Worm (Caenorhabditis elegans) whole organism, L4 larva: ENCODE measurements around the gene C13F10.8.

Experiments
- D1046.2 ChIP-seq: fragments of 200-800 bp; sonication (Bioruptor generic); IDR thresholded peaks from 2 replicates; pipeline ENCODE4 v1.3.6; 2022; ENCODE audit warnings: missing genetic modification characterization, missing compliant biosample characterization
- F26F4.8 ChIP-seq: fragments of 200-800 bp; sonication (Bioruptor generic); conservative IDR thresholded peaks from 2 replicates; pipeline ENCODE4 v1.3.6; 2022; ENCODE audit warnings: missing genetic modification characterization, missing compliant biosample characterization
- F37D6.2 ChIP-seq: sonication (generic microtip); optimal IDR thresholded peaks from 2 replicates; lab custom pipeline; 2016; ENCODE audit warnings: mild to moderate bottlenecking, missing genetic modification characterization, missing compliant biosample characterization
- F44E2.7 ChIP-seq: fragments of 200-800 bp; sonication (Bioruptor generic); IDR thresholded peaks from 2 replicates; pipeline ENCODE4 v2.1.2; 2022; ENCODE audit warnings: missing genetic modification characterization, missing compliant biosample characterization
- Y105C5A.15 ChIP-seq: fragments of 200-800 bp; sonication (Bioruptor generic); IDR thresholded peaks from 2 replicates; pipeline ENCODE4 v1.3.6; 2022; ENCODE audit warnings: missing genetic modification characterization, missing compliant biosample characterization
- Y48G9A.11 ChIP-seq: fragments of 200-800 bp; sonication (Bioruptor generic); IDR thresholded peaks from 2 replicates; pipeline ENCODE4 v1.3.6; 2022; ENCODE audit warnings: missing genetic modification reagents, missing genetic modification characterization, missing compliant biosample characterization
- aly-2 ChIP-seq: sonication (generic microtip); optimal IDR thresholded peaks from 2 replicates; lab custom pipeline; 2018; ENCODE audit warnings: missing biosample characterization, missing genetic modification characterization
- ceh-20 ChIP-seq: fragments of 200-800 bp; sonication (Bioruptor generic); IDR thresholded peaks from 2 replicates; pipeline ENCODE4 v1.3.6; 2022; ENCODE audit warnings: missing genetic modification reagents, missing genetic modification characterization, missing compliant biosample characterization
- ceh-28 ChIP-seq: fragments of 150-350 bp; optimal IDR thresholded peaks from 2 replicates; lab custom pipeline; 2014; ENCODE audit warnings: missing biosample characterization, missing genetic modification reagents, missing genetic modification characterization
- ceh-32 ChIP-seq: sonication (generic microtip); optimal IDR thresholded peaks from 2 replicates; lab custom pipeline; 2016; ENCODE audit warnings: mild to moderate bottlenecking, missing genetic modification characterization, missing compliant biosample characterization; ENCODE audit not compliant: poor library complexity
- ceh-44 ChIP-seq: fragments of 200-800 bp; sonication (Bioruptor generic); IDR thresholded peaks from 2 replicates; pipeline ENCODE4 v1.3.6; 2022; ENCODE audit warnings: missing genetic modification reagents, missing genetic modification characterization, missing compliant biosample characterization
- ceh-62 ChIP-seq: sonication (generic microtip); optimal IDR thresholded peaks from 2 replicates; lab custom pipeline; 2017; ENCODE audit warnings: missing biosample characterization, missing genetic modification characterization
- cey-2 ChIP-seq: sonication (generic microtip); optimal IDR thresholded peaks from 3 replicates; lab custom pipeline; 2017; ENCODE audit warnings: missing genetic modification characterization, mild to moderate bottlenecking, missing compliant biosample characterization, antibody characterized with exemption, borderline replicate concordance; ENCODE audit not compliant: insufficient read depth
- dmd-8 ChIP-seq: fragments of 200-800 bp; sonication (Bioruptor generic); IDR thresholded peaks from 2 replicates; pipeline ENCODE4 v1.3.6; 2022; ENCODE audit warnings: missing genetic modification characterization, missing compliant biosample characterization
- dmd-9 ChIP-seq: fragments of 200-800 bp; sonication (Bioruptor generic); IDR thresholded peaks from 2 replicates; pipeline ENCODE4 v1.3.6; 2022; ENCODE audit warnings: missing genetic modification reagents, missing genetic modification characterization, missing compliant biosample characterization
- dpl-1 ChIP-seq: fragments of 150-350 bp; optimal IDR thresholded peaks from 2 replicates; lab custom pipeline; 2014; ENCODE audit warnings: missing biosample characterization, missing genetic modification reagents, missing genetic modification characterization
- hlh-11 ChIP-seq: fragments of 200-800 bp; sonication (Bioruptor generic); optimal IDR thresholded peaks from 2 replicates; lab custom pipeline; 2018; ENCODE audit warnings: mild to moderate bottlenecking, missing genetic modification characterization, missing compliant biosample characterization
- hmg-1.1 ChIP-seq: fragments of 200-800 bp; sonication (Bioruptor generic); IDR thresholded peaks from 2 replicates; pipeline ENCODE4 v1.3.6; 2022; ENCODE audit warnings: missing genetic modification reagents, missing genetic modification characterization, missing compliant biosample characterization
- lin-15B ChIP-seq: fragments of 150-350 bp; sonication (generic microtip); optimal IDR thresholded peaks from 3 replicates; lab custom pipeline; 2014; ENCODE audit warnings: missing biosample characterization, missing genetic modification characterization
- lin-29 ChIP-seq: fragments of 200-800 bp; sonication (Bioruptor generic); IDR thresholded peaks from 2 replicates; pipeline ENCODE4 v1.3.6; 2022; ENCODE audit warnings: missing genetic modification reagents, missing genetic modification characterization, missing compliant biosample characterization
- lsy-2 ChIP-seq, 2 experiments: fragments of 150-350 bp in 1 of 2; sonication (generic microtip) in 1 of 2; optimal IDR thresholded peaks; 2 replicates each; lab custom pipeline; 2014 to 2017; ENCODE audit warnings: missing biosample characterization in 2 of 2, missing genetic modification characterization in 2 of 2
- madf-5 ChIP-seq, 2 experiments: fragments of 200-800 bp; sonication (Bioruptor generic); IDR thresholded peaks; 2 replicates each; pipeline ENCODE4 v1.3.6; 2022; ENCODE audit warnings: missing compliant biosample characterization in 2 of 2, missing genetic modification characterization in 2 of 2
- mdl-1 ChIP-seq, 2 experiments: fragments of 150-350 bp in 1 of 2; sonication (generic microtip) in 1 of 2; optimal IDR thresholded peaks; 2 replicates each; lab custom pipeline; 2014 to 2017; ENCODE audit warnings: missing biosample characterization in 2 of 2, missing genetic modification characterization in 2 of 2
- nhr-10 ChIP-seq: fragments of 150-350 bp; optimal IDR thresholded peaks from 2 replicates; lab custom pipeline; 2014; ENCODE audit warnings: missing biosample characterization, missing genetic modification characterization
- nhr-102 ChIP-seq: sonication (generic microtip); optimal IDR thresholded peaks from 2 replicates; lab custom pipeline; 2016; ENCODE audit warnings: mild to moderate bottlenecking, missing genetic modification characterization, moderate library complexity, missing compliant biosample characterization
- nhr-25 ChIP-seq: sonication (generic microtip); optimal IDR thresholded peaks from 2 replicates; lab custom pipeline; 2017; ENCODE audit warnings: missing genetic modification characterization, mild to moderate bottlenecking, missing compliant biosample characterization, antibody characterized with exemption, moderate library complexity, borderline replicate concordance; ENCODE audit not compliant: insufficient read depth
- nhr-41 ChIP-seq: fragments of 200-800 bp; sonication (Bioruptor generic); IDR thresholded peaks from 2 replicates; pipeline ENCODE4 v1.3.6; 2022; ENCODE audit warnings: missing genetic modification reagents, missing genetic modification characterization, missing compliant biosample characterization
- nhr-42 ChIP-seq: fragments of 200-800 bp; sonication (Bioruptor generic); IDR thresholded peaks from 2 replicates; pipeline ENCODE4 v1.3.6; 2022; ENCODE audit warnings: missing genetic modification characterization, missing compliant biosample characterization
- nhr-48 ChIP-seq: sonication (generic microtip); optimal IDR thresholded peaks from 2 replicates; lab custom pipeline; 2016; ENCODE audit warnings: mild to moderate bottlenecking, missing genetic modification characterization, missing compliant biosample characterization
- nhr-6 ChIP-seq: fragments of 150-350 bp; optimal IDR thresholded peaks from 2 replicates; lab custom pipeline; 2014; ENCODE audit warnings: missing biosample characterization, missing genetic modification characterization
- nhr-76 ChIP-seq: fragments of 150-350 bp; optimal IDR thresholded peaks from 2 replicates; lab custom pipeline; 2014; ENCODE audit warnings: missing biosample characterization, missing genetic modification characterization
- pha-4 ChIP-seq, 2 experiments: fragments of 150-350 bp in 1 of 2; fragments of 200-800 bp in 1 of 2; sonication (Bioruptor generic) in 1 of 2; IDR thresholded peaks in 1 of 2; optimal IDR thresholded peaks in 1 of 2; 2 replicates each; pipeline versions ENCODE4 v1.3.6 to Lab custom; 2014 to 2022; ENCODE audit warnings: missing genetic modification characterization in 2 of 2, missing genetic modification reagents in 2 of 2, missing biosample characterization in 1 of 2, missing compliant biosample characterization in 1 of 2
- pqm-1 ChIP-seq: sonication (generic microtip); optimal IDR thresholded peaks from 2 replicates; lab custom pipeline; 2017; ENCODE audit warnings: missing biosample characterization, missing genetic modification characterization
- saeg-2 ChIP-seq: fragments of 200-800 bp; sonication (Bioruptor generic); IDR thresholded peaks from 2 replicates; pipeline ENCODE4 v1.3.6; 2022; ENCODE audit warnings: missing genetic modification reagents, missing genetic modification characterization, missing compliant biosample characterization
- set-16 ChIP-seq: fragments of 200-800 bp; sonication (Bioruptor generic); IDR thresholded peaks from 2 replicates; pipeline ENCODE4 v1.3.6; 2022; ENCODE audit warnings: missing genetic modification reagents, missing genetic modification characterization, missing compliant biosample characterization
- skn-1 ChIP-seq: fragments of 150-350 bp; optimal IDR thresholded peaks from 2 replicates; lab custom pipeline; 2014; ENCODE audit warnings: missing biosample characterization, missing genetic modification characterization
- snpc-1.2 ChIP-seq: fragments of 200-800 bp; sonication (Bioruptor generic); IDR thresholded peaks from 2 replicates; pipeline ENCODE4 v1.3.6; 2022; ENCODE audit warnings: missing genetic modification reagents, missing genetic modification characterization, missing compliant biosample characterization
- tra-1 ChIP-seq: fragments of 200-800 bp; sonication (Bioruptor generic); IDR thresholded peaks from 2 replicates; pipeline ENCODE4 v1.3.6; 2022; ENCODE audit warnings: missing genetic modification reagents, missing genetic modification characterization, missing compliant biosample characterization
- unc-130 ChIP-seq: sonication (generic microtip); optimal IDR thresholded peaks from 2 replicates; lab custom pipeline; 2016; ENCODE audit warnings: missing genetic modification reagents, missing genetic modification characterization, missing compliant biosample characterization
- unc-62 ChIP-seq, 3 experiments: fragments of 150-350 bp in 1 of 3; sonication (generic microtip); optimal IDR thresholded peaks in 2 of 3; peaks in 1 of 3; 1 replicate in 1 of 3; 2 replicates in 2 of 3; lab custom pipeline; 2014 to 2017; ENCODE audit warnings: missing biosample characterization in 3 of 3, missing genetic modification characterization in 3 of 3, missing genetic modification reagents in 3 of 3, missing genotype in 1 of 3
- zag-1 ChIP-seq: fragments of 150-350 bp; optimal IDR thresholded peaks from 2 replicates; lab custom pipeline; 2014; ENCODE audit warnings: missing biosample characterization, missing genetic modification characterization
- zfp-2 ChIP-seq: sonication (generic microtip); optimal IDR thresholded peaks from 2 replicates; lab custom pipeline; 2016; ENCODE audit warnings: mild to moderate bottlenecking, missing genetic modification characterization, missing compliant biosample characterization
- zip-2 ChIP-seq: fragments of 150-350 bp; optimal IDR thresholded peaks from 2 replicates; lab custom pipeline; 2014; ENCODE audit warnings: missing biosample characterization, missing genetic modification characterization
- ztf-7 ChIP-seq: fragments of 150-350 bp; optimal IDR thresholded peaks from 2 replicates; lab custom pipeline; 2014; ENCODE audit warnings: missing biosample characterization, missing genetic modification characterization

Gene C13F10.8

ce11 chrV:7196498-7196966 lies 24.3 kb downstream of the C13F10.8 start, which contains the start of gene F09G2.2 (continued):
- TF ChIP-seq nhr-25 (tag; lab: Kevin White, UChicago) (peak; percentile 88), tra-1 (GFP tag; lab: Robert Waterston, UW) (peak; percentile 89), pqm-1 (no peak), aly-2 (tag; lab: Kevin White, UChicago) (no peak), ceh-62 (tag; lab: Kevin White, UChicago) (no peak), nhr-41 (GFP tag; lab: Robert Waterston, UW) (no peak), pha-4 (GFP tag; IDR thresholded peaks at IDR 0.05; lab: Robert Waterston, UW) (peak; percentile 78; the same call in 1 of the 2 replicates), pha-4 (tag; optimal IDR thresholded peaks at IDR 0.05; lab: Kevin White, UChicago) (no peak), zag-1 (tag; lab: Kevin White, UChicago) (no peak), nhr-102 (tag; lab: Kevin White, UChicago) (peak; percentile 80), ceh-32 (tag; lab: Kevin White, UChicago) (no peak), dpl-1 (GFP tag; lab: Kevin White, UChicago) (peak; percentile 94), D1046.2 (GFP tag; lab: Robert Waterston, UW) (0 out of 2 replicates have a peak, but pooled peaks have one; percentile 44), nhr-6 (tag; lab: Kevin White, UChicago) (peak; percentile 83), cey-2 (tag; lab: Kevin White, UChicago) (no peak), hmg-1.1 (GFP tag; lab: Robert Waterston, UW) (peak; percentile 89), ztf-7 (tag; lab: Kevin White, UChicago) (peak; percentile 41), mdl-1 (tag; optimal IDR thresholded peaks at IDR 0.05; lab: Kevin White, UChicago) (peak in 1 of 2 experiments; percentile 65), ceh-44 (no peak), dmd-9 (0 out of 2 replicates have a peak, but pooled peaks have one; percentile 45), unc-62 (GFP tag; optimal IDR thresholded peaks at IDR 0.05 in 1 of 2; lab: Kevin White, UChicago) (peak in 1 of 2 experiments; percentile 98), unc-62 (tag; optimal IDR thresholded peaks at IDR 0.05; lab: Kevin White, UChicago) (no peak), snpc-1.2 (peak; percentile 53; the same call in 1 of the 2 replicates)

- no peak for TF ChIP-seq nhr-10
- TF ChIP-seq saeg-2 (GFP tag; lab: Robert Waterston, UW) = no peak
- TF ChIP-seq skn-1 (tag; lab: Kevin White, UChicago) = no peak
- TF ChIP-seq ceh-32 (tag; lab: Kevin White, UChicago) = no peak
- no peak for TF ChIP-seq F44E2.7 (GFP tag; lab: Robert Waterston, UW)
- TF ChIP-seq lin-15B (tag; lab: Kevin White, UChicago) = no peak
- no peak for TF ChIP-seq zfp-2 (tag; lab: Kevin White, UChicago)
- no peak for TF ChIP-seq F37D6.2 (tag; lab: Kevin White, UChicago)
- no peak for TF ChIP-seq unc-62 (GFP tag; optimal IDR thresholded peaks at IDR 0.05 in 1 of 2; lab: Kevin White, UChicago)
- no peak for TF ChIP-seq unc-62 (tag; optimal IDR thresholded peaks at IDR 0.05; lab: Kevin White, UChicago)
- no peak for TF ChIP-seq D1046.2 (GFP tag; lab: Robert Waterston, UW)
- no peak for TF ChIP-seq ceh-20
- TF ChIP-seq, all 104 proteins: peak for 0
These were observed 24.8 kb downstream of the C13F10.8 start, which contains the start of gene attf-2 for ce11 chrV:7196037-7196436. Gene attf-2 (minus strand): TSS chrV:7196137.

ce11 chrV:7194818-7195217 lies 26.0 kb downstream of the C13F10.8 start:
- TF ChIP-seq dmd-8 (GFP tag; lab: Robert Waterston, UW) (no peak), set-16 (GFP tag; lab: Robert Waterston, UW) (peak; percentile 64)
- TF ChIP-seq, all 104 proteins: peak for 1

- TF ChIP-seq Y105C5A.15 (no peak), unc-130 (no peak), unc-62 (GFP tag; optimal IDR thresholded peaks at IDR 0.05 in 1 of 2; lab: Kevin White, UChicago) (no peak), unc-62 (tag; optimal IDR thresholded peaks at IDR 0.05; lab: Kevin White, UChicago) (no peak), nhr-42 (GFP tag; lab: Robert Waterston, UW) (no peak), ceh-28 (tag; lab: Kevin White, UChicago) (no peak), madf-5 (GFP tag; IDR thresholded peaks at IDR 0.05; lab: Robert Waterston, UW) (no peak), mdl-1 (tag; optimal IDR thresholded peaks at IDR 0.05; lab: Kevin White, UChicago) (no peak), hlh-11 (no peak), lin-29 (no peak), zip-2 (tag; lab: Kevin White, UChicago) (no peak), lsy-2 (tag; optimal IDR thresholded peaks at IDR 0.05; lab: Kevin White, UChicago) (no peak), Y48G9A.11 (GFP tag; lab: Robert Waterston, UW) (no peak), ceh-32 (tag; lab: Kevin White, UChicago) (no peak), nhr-48 (tag; lab: Kevin White, UChicago) (no peak), F26F4.8 (GFP tag; lab: Robert Waterston, UW) (no peak), nhr-76 (no peak)
These were observed 27.3 kb downstream of the C13F10.8 start, which contains the start of gene F09G2.8 for ce11 chrV:7193562-7193961. Gene F09G2.8 (minus strand): TSS chrV:7193662.
